Worm (Caenorhabditis elegans) whole organism, L3 larva: Measurements from ENCODE around the gene ceh-99.

Experiments used
- ZK546.5 ChIP-seq: sonication (generic microtip); optimal IDR thresholded peaks from 2 replicates; lab custom pipeline; 2017; ENCODE audit warnings: missing biosample characterization, missing genetic modification characterization
- ceh-28 ChIP-seq: fragments of 150-350 bp; optimal IDR thresholded peaks from 2 replicates; lab custom pipeline; 2014; ENCODE audit warnings: missing biosample characterization, missing genetic modification reagents, missing genetic modification characterization
- jun-1 ChIP-seq: fragments of 150-350 bp; optimal IDR thresholded peaks from 2 replicates; lab custom pipeline; 2014; ENCODE audit warnings: missing biosample characterization, missing genetic modification reagents, missing genetic modification characterization
- unc-62 ChIP-seq: fragments of 150-350 bp; sonication (generic microtip); optimal IDR thresholded peaks from 4 replicates; lab custom pipeline; 2014; ENCODE audit warnings: missing biosample characterization, missing genetic modification reagents, missing genetic modification characterization
- zag-1 ChIP-seq: fragments of 150-350 bp; optimal IDR thresholded peaks from 2 replicates; lab custom pipeline; 2014; ENCODE audit warnings: missing biosample characterization, missing genetic modification characterization

DNA sequence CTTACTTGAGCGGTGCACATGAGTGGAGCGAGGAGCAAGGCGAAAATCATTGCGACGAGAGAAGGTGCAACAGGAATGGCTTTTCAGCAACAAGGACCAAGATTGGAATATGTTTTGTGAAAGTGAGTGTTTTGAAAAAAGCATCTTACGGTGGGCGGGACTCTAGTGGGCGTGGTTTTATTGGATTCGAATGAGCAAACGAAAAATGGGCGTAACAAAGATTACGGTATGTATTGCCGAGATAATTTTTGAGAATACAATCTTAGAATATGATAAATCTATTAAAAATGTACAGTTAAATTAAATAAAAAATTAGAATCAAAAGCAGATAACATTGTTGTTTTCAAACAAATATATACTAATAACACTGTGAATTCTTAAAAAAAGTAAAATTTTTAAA, 40.4 kb downstream of the ceh-99 start, which contains the start of gene F49C5.12:
- TF ChIP-seq jun-1 (no peak), unc-62 (GFP tag; lab: Kevin White, UChicago) (no peak), zag-1 (no peak), ceh-28 (tag; lab: Kevin White, UChicago) (no peak), ZK546.5 (tag; lab: Kevin White, UChicago) (no peak)
